Fruit fly (Drosophila melanogaster) whole organism, embryonic: ENCODE data around the gene CG10486.

Experiments used
- Awh ChIP-seq: fragments of 200-800 bp; sonication (Bioruptor generic); IDR thresholded peaks from 2 replicates; pipeline ENCODE4, ENCODE4 v1.3.6; 2022; ENCODE audit warnings: missing biosample characterization, missing genetic modification characterization
- BEAF-32 ChIP-seq: fragments of 200-800 bp; sonication (Bioruptor generic); optimal IDR thresholded peaks from 3 replicates; lab custom pipeline; 2017; ENCODE audit warnings: missing biosample characterization, missing genetic modification characterization, mild to moderate bottlenecking, moderate library complexity, missing genetic modification reagents
- Blimp-1 ChIP-seq: fragments of 200-800 bp; sonication (Bioruptor generic); optimal IDR thresholded peaks from 3 replicates; lab custom pipeline; 2018; ENCODE audit warnings: missing biosample characterization, missing genetic modification characterization, mild to moderate bottlenecking, moderate library complexity, missing genetic modification reagents
- CG10543 ChIP-seq: fragments of 200-800 bp; sonication (Bioruptor generic); optimal IDR thresholded peaks from 3 replicates; lab custom pipeline; 2017; ENCODE audit warnings: missing biosample characterization, mild to moderate bottlenecking, missing genetic modification characterization, moderate library complexity
- CG11695 ChIP-seq: fragments of 200-800 bp; sonication (Bioruptor generic); IDR thresholded peaks from 3 replicates; pipeline ENCODE4 v1.3.6; 2022; ENCODE audit warnings: missing biosample characterization, missing genetic modification characterization
- CG11696 ChIP-seq: fragments of 200-800 bp; sonication (Bioruptor generic); IDR thresholded peaks from 2 replicates; pipeline ENCODE4 v1.3.6; 2022; ENCODE audit warnings: missing biosample characterization, missing genetic modification characterization
- CG13287 ChIP-seq: fragments of 200-800 bp; sonication (Bioruptor generic); IDR thresholded peaks from 2 replicates; pipeline ENCODE4 v1.3.6; 2022; ENCODE audit warnings: missing biosample characterization, missing genetic modification characterization; ENCODE audit not compliant: partially characterized antibody
- CG2875 ChIP-seq: fragments of 200-800 bp; sonication (Bioruptor generic); optimal IDR thresholded peaks from 2 replicates; lab custom pipeline; 2017; ENCODE audit warnings: missing biosample characterization, mild to moderate bottlenecking, missing genetic modification characterization, missing genetic modification reagents
- CG31441 ChIP-seq: fragments of 200-800 bp; sonication (Bioruptor generic); IDR thresholded peaks from 2 replicates; pipeline ENCODE4 v1.3.6; 2022; ENCODE audit warnings: missing biosample characterization, missing genetic modification characterization
- CG32767 ChIP-seq: fragments of 200-800 bp; sonication (Bioruptor generic); IDR thresholded peaks from 2 replicates; pipeline ENCODE4 v1.3.6; 2022; ENCODE audit warnings: missing biosample characterization, missing genetic modification characterization
- CG34224 ChIP-seq: fragments of 200-800 bp; sonication (Bioruptor generic); IDR thresholded peaks from 3 replicates; pipeline ENCODE4 v1.3.6; 2022; ENCODE audit warnings: missing biosample characterization, missing genetic modification characterization; ENCODE audit not compliant: partially characterized antibody
- CG34422 ChIP-seq: fragments of 200-800 bp; sonication (Bioruptor generic); IDR thresholded peaks from 3 replicates; pipeline ENCODE4 v1.3.6; 2022; ENCODE audit warnings: missing biosample characterization, missing genetic modification characterization
- CG8290 ChIP-seq, 3 experiments: fragments of 200-800 bp; sonication (Bioruptor generic); optimal IDR thresholded peaks; 2 replicates each; lab custom pipeline; 2016 to 2019; ENCODE audit warnings: missing biosample characterization in 3 of 3, missing genetic modification characterization in 3 of 3, mild to moderate bottlenecking in 2 of 3, moderate library complexity in 1 of 3
- CG8388 ChIP-seq: fragments of 200-800 bp; sonication (Bioruptor generic); optimal IDR thresholded peaks from 2 replicates; lab custom pipeline; 2019; ENCODE audit warnings: missing biosample characterization, mild to moderate bottlenecking, missing genetic modification characterization, moderate library complexity
- CG8478 ChIP-seq: fragments of >200 bp; optimal IDR thresholded peaks from 2 replicates; lab custom pipeline; 2018
- Hmr ChIP-seq: fragments of 200-800 bp; sonication (Bioruptor generic); optimal IDR thresholded peaks from 3 replicates; lab custom pipeline; 2017; ENCODE audit warnings: mild to moderate bottlenecking, missing biosample characterization, missing genetic modification reagents, missing genetic modification characterization
- Nf-YB ChIP-seq: fragments of 200-800 bp; sonication (Bioruptor generic); optimal IDR thresholded peaks from 3 replicates; lab custom pipeline; 2019; ENCODE audit warnings: missing biosample characterization, mild to moderate bottlenecking, missing genetic modification characterization, moderate library complexity
- Oli ChIP-seq: fragments of 200-800 bp; sonication (Bioruptor generic); optimal IDR thresholded peaks from 2 replicates; lab custom pipeline; 2018; ENCODE audit warnings: missing biosample characterization, mild to moderate bottlenecking, missing genetic modification characterization, moderate library complexity
- PHDP ChIP-seq: fragments of 200-800 bp; sonication (Bioruptor generic); optimal IDR thresholded peaks from 3 replicates; lab custom pipeline; 2018; ENCODE audit warnings: missing biosample characterization, mild to moderate bottlenecking, missing genetic modification characterization, moderate library complexity
- Side ChIP-seq: fragments of 200-800 bp; sonication (Bioruptor generic); optimal IDR thresholded peaks from 2 replicates; lab custom pipeline; 2016; ENCODE audit warnings: missing biosample characterization, missing genetic modification characterization
- Spps ChIP-seq: fragments of 200-800 bp; sonication (Bioruptor generic); optimal IDR thresholded peaks from 2 replicates; lab custom pipeline; 2018; ENCODE audit warnings: missing biosample characterization, mild to moderate bottlenecking, missing genetic modification characterization
- Stat92E ChIP-seq, 3 experiments: fragments of >200 bp in 2 of 3; fragments of 200-800 bp in 1 of 3; sonication (Bioruptor generic) in 1 of 3; optimal IDR thresholded peaks; 2 replicates each; lab custom pipeline; 2017 to 2019; ENCODE audit warnings: missing biosample characterization in 3 of 3, missing genetic modification characterization in 3 of 3, mild to moderate bottlenecking in 1 of 3, moderate library complexity in 1 of 3
- Trl ChIP-seq, 3 experiments: fragments of >200 bp in 2 of 3; fragments of 200-800 bp in 1 of 3; sonication (Bioruptor generic) in 1 of 3; optimal IDR thresholded peaks; 2 replicates in 1 of 3; 3 replicates in 2 of 3; lab custom pipeline; 2016 to 2017; ENCODE audit warnings: missing biosample characterization in 1 of 3, missing genetic modification characterization in 1 of 3
- YL-1 ChIP-seq: fragments of 200-800 bp; sonication (Bioruptor generic); optimal IDR thresholded peaks from 3 replicates; lab custom pipeline; 2017; ENCODE audit warnings: missing biosample characterization, mild to moderate bottlenecking, missing genetic modification characterization
- ato ChIP-seq: fragments of 200-800 bp; sonication (Bioruptor generic); IDR thresholded peaks from 2 replicates; pipeline ENCODE4 v1.3.6; 2022; ENCODE audit warnings: missing biosample characterization, missing genetic modification characterization; ENCODE audit not compliant: partially characterized antibody
- crp ChIP-seq, 2 experiments: fragments of 200-800 bp; sonication (Bioruptor generic); optimal IDR thresholded peaks; 2 replicates in 1 of 2; 3 replicates in 1 of 2; lab custom pipeline; 2017; ENCODE audit warnings: missing biosample characterization in 2 of 2, missing genetic modification characterization in 2 of 2, mild to moderate bottlenecking in 1 of 2, moderate library complexity in 1 of 2
- cwo ChIP-seq: fragments of 200-800 bp; sonication (Bioruptor generic); optimal IDR thresholded peaks from 3 replicates; lab custom pipeline; 2017; ENCODE audit warnings: missing biosample characterization, missing genetic modification characterization, mild to moderate bottlenecking, moderate library complexity, missing genetic modification reagents
- danr ChIP-seq: fragments of 200-800 bp; sonication (Bioruptor generic); IDR thresholded peaks from 2 replicates; pipeline ENCODE4 v1.3.6; 2022; ENCODE audit warnings: missing biosample characterization, missing genetic modification characterization
- ewg ChIP-seq: fragments of 200-800 bp; sonication (Bioruptor generic); optimal IDR thresholded peaks from 3 replicates; lab custom pipeline; 2017; ENCODE audit warnings: mild to moderate bottlenecking, missing biosample characterization, missing genetic modification reagents, missing genetic modification characterization
- gem ChIP-seq: fragments of 200-800 bp; sonication (Bioruptor generic); optimal IDR thresholded peaks from 2 replicates; lab custom pipeline; 2019; ENCODE audit warnings: missing biosample characterization, mild to moderate bottlenecking, missing genetic modification characterization, moderate library complexity
- her ChIP-seq: fragments of 200-800 bp; sonication (Bioruptor generic); optimal IDR thresholded peaks from 2 replicates; lab custom pipeline; 2016; ENCODE audit warnings: missing biosample characterization, missing genetic modification characterization
- hkb ChIP-seq, 2 experiments: fragments of 200-800 bp in 1 of 2; fragments of >200 bp in 1 of 2; sonication (Bioruptor generic) in 1 of 2; IDR thresholded peaks in 1 of 2; optimal IDR thresholded peaks in 1 of 2; 2 replicates each; pipeline versions ENCODE4 v1.3.6 to Lab custom; 2017 to 2022; ENCODE audit warnings: missing biosample characterization in 1 of 2, missing genetic modification characterization in 1 of 2
- knrl ChIP-seq: fragments of 200-800 bp; sonication (Bioruptor generic); IDR thresholded peaks from 3 replicates; pipeline ENCODE4 v1.3.6; 2022; ENCODE audit warnings: missing biosample characterization, missing genetic modification characterization; ENCODE audit not compliant: partially characterized antibody
- oc ChIP-seq: fragments of 200-800 bp; sonication (Bioruptor generic); optimal IDR thresholded peaks from 2 replicates; lab custom pipeline; 2018; ENCODE audit warnings: missing biosample characterization, mild to moderate bottlenecking, missing genetic modification characterization, moderate library complexity
- pnt ChIP-seq: fragments of 200-800 bp; sonication (Bioruptor generic); optimal IDR thresholded peaks from 3 replicates; lab custom pipeline; 2016; ENCODE audit warnings: missing biosample characterization, missing genetic modification characterization
- psq ChIP-seq: fragments of 200-800 bp; sonication (Bioruptor generic); optimal IDR thresholded peaks from 2 replicates; lab custom pipeline; 2017; ENCODE audit warnings: missing biosample characterization, missing genetic modification characterization
- pzg ChIP-seq: fragments of 200-800 bp; sonication (Bioruptor generic); optimal IDR thresholded peaks from 3 replicates; lab custom pipeline; 2018; ENCODE audit warnings: missing biosample characterization, mild to moderate bottlenecking, missing genetic modification characterization, moderate library complexity
- sqz ChIP-seq: fragments of 200-800 bp; sonication (Bioruptor generic); optimal IDR thresholded peaks from 3 replicates; lab custom pipeline; 2018; ENCODE audit warnings: missing biosample characterization, mild to moderate bottlenecking, missing genetic modification characterization
- tup ChIP-seq: fragments of 200-800 bp; sonication (Bioruptor generic); optimal IDR thresholded peaks from 2 replicates; lab custom pipeline; 2016; ENCODE audit warnings: missing biosample characterization, mild to moderate bottlenecking, missing genetic modification characterization, moderate library complexity
- unc-4 ChIP-seq: fragments of 200-800 bp; sonication (Bioruptor generic); IDR thresholded peaks from 2 replicates; pipeline ENCODE4 v1.3.6; 2022; ENCODE audit warnings: missing biosample characterization, missing genetic modification characterization; ENCODE audit not compliant: partially characterized antibody

Gene CG10486

DNA sequence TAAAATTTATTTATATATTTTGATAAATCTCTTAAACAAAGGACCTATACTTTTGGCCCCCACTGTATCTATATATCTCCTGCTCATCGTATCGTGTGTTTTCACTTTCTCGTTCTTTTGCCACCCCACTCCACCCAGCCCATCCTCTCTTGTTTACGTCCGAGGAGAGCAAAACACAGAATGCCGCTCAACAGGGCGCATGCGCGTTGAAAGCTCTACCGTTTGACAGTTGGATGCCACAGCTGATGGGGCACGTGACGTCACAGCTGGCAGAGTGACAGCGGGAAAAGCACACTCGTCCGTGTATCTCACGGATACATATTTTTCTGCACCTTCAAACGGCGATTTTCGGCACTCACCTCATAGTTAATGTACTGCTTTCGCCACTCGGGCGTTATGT is 14.3 kb upstream of the CG10486 start:
- peak; percentile 4 for TF ChIP-seq CG10543 (GFP tag; lab: Kevin White, UChicago)
- TF ChIP-seq PHDP (tag; lab: Kevin White, UChicago): peak; percentile 21
- peak; percentile 0 for TF ChIP-seq cwo (GFP tag; lab: Kevin White, UChicago)
- TF ChIP-seq pnt (GFP tag; lab: Kevin White, UChicago): no peak
- TF ChIP-seq psq (GFP tag; lab: Kevin White, UChicago): peak; percentile 64
- TF ChIP-seq Hmr (GFP tag; lab: Kevin White, UChicago): peak; percentile 14
- TF ChIP-seq CG8388 (GFP tag; lab: Kevin White, UChicago): peak; percentile 35
- 0 out of 2 replicates have a peak, but pooled peaks have one; percentile 12 for TF ChIP-seq CG31441 (GFP tag; lab: Robert Waterston, UW)
- peak; percentile 86 for TF ChIP-seq ewg (GFP tag; lab: Kevin White, UChicago)
- TF ChIP-seq hkb (optimal IDR thresholded peaks at IDR 0.05; lab: Kevin White, UChicago): no peak
- peak; percentile 42; the same call in 1 of the 2 replicates for TF ChIP-seq hkb (GFP tag; IDR thresholded peaks at IDR 0.05; lab: Robert Waterston, UW)
- no peak for TF ChIP-seq CG8478
- TF ChIP-seq CG11696 (GFP tag; lab: Robert Waterston, UW): peak; percentile 47
- no peak for TF ChIP-seq CG8290 (GFP tag; optimal IDR thresholded peaks at IDR 0.05; lab: Kevin White, UChicago)
- peak in 1 of 2 experiments; percentile 5 for TF ChIP-seq CG8290 (tag; optimal IDR thresholded peaks at IDR 0.05; lab: Kevin White, UChicago)
- TF ChIP-seq YL-1: peak; percentile 35
- 0 out of 3 replicates have a peak, but pooled peaks have one; percentile 34 for TF ChIP-seq CG11695 (GFP tag; lab: Robert Waterston, UW)
- TF ChIP-seq CG32767 (GFP tag; lab: Robert Waterston, UW): peak; percentile 87; the same call in 1 of the 2 replicates
- no peak for TF ChIP-seq her (GFP tag; lab: Kevin White, UChicago)
- TF ChIP-seq unc-4 (GFP tag; lab: Robert Waterston, UW): 0 out of 2 replicates have a peak, but pooled peaks have one; percentile 34
- TF ChIP-seq oc (tag; lab: Kevin White, UChicago): no peak
- no peak for TF ChIP-seq Stat92E (GFP tag; optimal IDR thresholded peaks at IDR 0.05; lab: Kevin White, UChicago)
- TF ChIP-seq CG2875 (GFP tag; lab: Kevin White, UChicago): no peak
- no peak for TF ChIP-seq CG34224 (GFP tag; lab: Robert Waterston, UW)
- TF ChIP-seq Spps (tag; lab: Kevin White, UChicago): no peak
- TF ChIP-seq Blimp-1: peak; percentile 22
- no peak for TF ChIP-seq BEAF-32 (GFP tag; lab: Kevin White, UChicago)
- TF ChIP-seq gem (tag; lab: Kevin White, UChicago): no peak
- TF ChIP-seq Nf-YB (GFP tag; lab: Kevin White, UChicago): no peak
- no peak for TF ChIP-seq danr
- peak in 1 of 2 experiments; percentile 17 for TF ChIP-seq Trl (optimal IDR thresholded peaks at IDR 0.05; lab: Kevin White, UChicago)
- TF ChIP-seq Trl (GFP tag; optimal IDR thresholded peaks at IDR 0.05; lab: Kevin White, UChicago): no peak
- TF ChIP-seq ato (GFP tag; lab: Robert Waterston, UW): no peak
- TF ChIP-seq CG34422 (GFP tag; lab: Robert Waterston, UW): peak; percentile 37; the same call in 1 of the 3 replicates
- TF ChIP-seq pzg (GFP tag; lab: Kevin White, UChicago): peak; percentile 13
- peak; percentile 39; the same call in 1 of the 2 replicates for TF ChIP-seq CG13287
- peak; percentile 4 for TF ChIP-seq Oli (tag; lab: Kevin White, UChicago)
- no peak for TF ChIP-seq tup (GFP tag; lab: Kevin White, UChicago)
- TF ChIP-seq Side (GFP tag; lab: Kevin White, UChicago): no peak
- peak in 1 of 2 experiments; percentile 71 for TF ChIP-seq crp (GFP tag; optimal IDR thresholded peaks at IDR 0.05; lab: Kevin White, UChicago)
- TF ChIP-seq knrl (GFP tag; lab: Robert Waterston, UW): peak; percentile 23; the same call in 1 of the 3 replicates
- no peak for TF ChIP-seq sqz
- TF ChIP-seq Awh: 0 out of 2 replicates have a peak, but pooled peaks have one; percentile 9
